Fruit fly (Drosophila melanogaster) whole organism, embryonic: ENCODE results near the gene fln.

Experiments
- B-H2 ChIP-seq: fragments of 200-800 bp; sonication (Bioruptor generic); optimal IDR thresholded peaks from 2 replicates; lab custom pipeline; 2018; ENCODE audit warnings: missing biosample characterization, mild to moderate bottlenecking, missing genetic modification characterization
- Blimp-1 ChIP-seq: fragments of 200-800 bp; sonication (Bioruptor generic); optimal IDR thresholded peaks from 3 replicates; lab custom pipeline; 2018; ENCODE audit warnings: missing biosample characterization, missing genetic modification characterization, mild to moderate bottlenecking, moderate library complexity, missing genetic modification reagents
- CG10321 ChIP-seq: fragments of 200-800 bp; sonication (Bioruptor generic); IDR thresholded peaks from 2 replicates; pipeline ENCODE4 v1.3.6; 2022; ENCODE audit warnings: missing biosample characterization, missing genetic modification characterization
- CG10366 ChIP-seq: fragments of 200-800 bp; sonication (Bioruptor generic); IDR thresholded peaks from 2 replicates; pipeline ENCODE4 v1.3.6; 2022; ENCODE audit warnings: missing biosample characterization, missing genetic modification characterization
- CG10565 ChIP-seq: fragments of 200-800 bp; sonication (Bioruptor generic); optimal IDR thresholded peaks from 3 replicates; lab custom pipeline; 2016; ENCODE audit warnings: missing biosample characterization, mild to moderate bottlenecking, missing genetic modification characterization
- CG10979 ChIP-seq: fragments of 200-800 bp; sonication (Bioruptor generic); optimal IDR thresholded peaks from 2 replicates; lab custom pipeline; 2018; ENCODE audit warnings: missing biosample characterization, mild to moderate bottlenecking, missing genetic modification characterization, moderate library complexity
- CG12071 ChIP-seq: fragments of 200-800 bp; sonication (Bioruptor generic); optimal IDR thresholded peaks from 3 replicates; lab custom pipeline; 2018; ENCODE audit warnings: missing biosample characterization, mild to moderate bottlenecking, missing genetic modification characterization
- CG12391 ChIP-seq: fragments of 200-800 bp; sonication (Bioruptor generic); optimal IDR thresholded peaks from 3 replicates; lab custom pipeline; 2018; ENCODE audit warnings: missing biosample characterization, mild to moderate bottlenecking, missing genetic modification characterization, moderate library complexity
- CG15479 ChIP-seq: fragments of 200-800 bp; sonication (Bioruptor generic); optimal IDR thresholded peaks from 3 replicates; lab custom pipeline; 2019; ENCODE audit warnings: missing biosample characterization, mild to moderate bottlenecking, missing genetic modification characterization, moderate library complexity
- CG18599 ChIP-seq: fragments of 200-800 bp; sonication (Bioruptor generic); optimal IDR thresholded peaks from 3 replicates; lab custom pipeline; 2017; ENCODE audit warnings: missing biosample characterization, missing genetic modification characterization, mild to moderate bottlenecking, moderate library complexity, missing genetic modification reagents
- CG3163 ChIP-seq: fragments of 200-800 bp; sonication (Bioruptor generic); optimal IDR thresholded peaks from 3 replicates; lab custom pipeline; 2016; ENCODE audit warnings: missing biosample characterization, missing genetic modification characterization
- CG4360 ChIP-seq: fragments of 200-800 bp; sonication (Bioruptor generic); IDR thresholded peaks from 2 replicates; pipeline ENCODE4 v1.3.6; 2022; ENCODE audit warnings: missing biosample characterization, missing genetic modification characterization
- CG4820 ChIP-seq: fragments of 200-800 bp; sonication (Bioruptor generic); optimal IDR thresholded peaks from 3 replicates; lab custom pipeline; 2016; ENCODE audit warnings: missing biosample characterization, missing genetic modification characterization
- CG4854 ChIP-seq: fragments of 200-800 bp; sonication (Bioruptor generic); optimal IDR thresholded peaks from 2 replicates; lab custom pipeline; 2016; ENCODE audit warnings: missing biosample characterization, missing genetic modification characterization, inconsistent platforms
- CG7271 ChIP-seq: fragments of 200-800 bp; sonication (Bioruptor generic); optimal IDR thresholded peaks from 2 replicates; lab custom pipeline; 2018; ENCODE audit warnings: missing biosample characterization, mild to moderate bottlenecking, missing genetic modification characterization, moderate library complexity
- CG9215 ChIP-seq: fragments of 200-800 bp; sonication (Bioruptor generic); IDR thresholded peaks from 2 replicates; pipeline ENCODE4 v1.3.6; 2022; ENCODE audit warnings: missing biosample characterization, missing genetic modification characterization
- Hmx ChIP-seq: fragments of 200-800 bp; sonication (Bioruptor generic); optimal IDR thresholded peaks from 2 replicates; lab custom pipeline; 2016; ENCODE audit warnings: missing biosample characterization, missing genetic modification characterization
- Hr3 ChIP-seq: fragments of 200-800 bp; sonication (Bioruptor generic); optimal IDR thresholded peaks from 3 replicates; lab custom pipeline; 2016; ENCODE audit warnings: missing biosample characterization, missing genetic modification characterization
- Hr39 ChIP-seq: fragments of >200 bp; optimal IDR thresholded peaks from 2 replicates; lab custom pipeline; 2017
- Med ChIP-seq: fragments of 200-800 bp; sonication (Bioruptor generic); peaks from one replicate; lab custom pipeline; 2016; ENCODE audit warnings: missing biosample characterization, missing genetic modification characterization, mild to moderate bottlenecking, inconsistent platforms, moderate library complexity
- Myb ChIP-seq: fragments of 200-800 bp; sonication (Bioruptor generic); optimal IDR thresholded peaks from 2 replicates; lab custom pipeline; 2016; ENCODE audit warnings: missing biosample characterization, missing genetic modification characterization
- NC2β ChIP-seq: fragments of 200-800 bp; sonication (Bioruptor generic); optimal IDR thresholded peaks from 2 replicates; lab custom pipeline; 2016; ENCODE audit warnings: missing biosample characterization, missing genetic modification characterization
- Nf-YC ChIP-seq: fragments of 200-800 bp; optimal IDR thresholded peaks from 3 replicates; lab custom pipeline; 2019; ENCODE audit warnings: missing biosample characterization, mild to moderate bottlenecking, missing genetic modification characterization, moderate library complexity
- Oaz ChIP-seq: fragments of 200-800 bp; sonication (Bioruptor generic); IDR thresholded peaks from 2 replicates; pipeline ENCODE4 v1.3.6; 2022; ENCODE audit warnings: missing biosample characterization, missing genetic modification characterization
- Pdp1 ChIP-seq, 2 experiments: fragments of 200-800 bp; sonication (Bioruptor generic); optimal IDR thresholded peaks; 3 replicates each; lab custom pipeline; 2016; ENCODE audit warnings: missing biosample characterization in 2 of 2, missing genetic modification characterization in 2 of 2, mild to moderate bottlenecking in 1 of 2, moderate library complexity in 1 of 2
- Spps ChIP-seq: fragments of 200-800 bp; sonication (Bioruptor generic); optimal IDR thresholded peaks from 2 replicates; lab custom pipeline; 2018; ENCODE audit warnings: missing biosample characterization, mild to moderate bottlenecking, missing genetic modification characterization
- Taf1 ChIP-seq: fragments of 200-800 bp; sonication (Bioruptor generic); IDR thresholded peaks from 2 replicates; pipeline ENCODE4 v1.3.6; 2022; ENCODE audit warnings: missing biosample characterization, missing genetic modification characterization
- Usf ChIP-seq: fragments of 200-800 bp; sonication (Bioruptor generic); optimal IDR thresholded peaks from 2 replicates; lab custom pipeline; 2017; ENCODE audit warnings: missing genotype, missing biosample characterization, missing genetic modification characterization
- Vsx1 ChIP-seq: fragments of 200-800 bp; sonication (Bioruptor generic); optimal IDR thresholded peaks from 2 replicates; lab custom pipeline; 2017; ENCODE audit warnings: missing biosample characterization, mild to moderate bottlenecking, missing genetic modification characterization, missing genetic modification reagents
- Xbp1 ChIP-seq: fragments of 200-800 bp; sonication (Bioruptor generic); optimal IDR thresholded peaks from 3 replicates; lab custom pipeline; 2016; ENCODE audit warnings: missing biosample characterization, mild to moderate bottlenecking, missing genetic modification characterization
- abd-A ChIP-seq: fragments of 200-800 bp; sonication (Bioruptor generic); optimal IDR thresholded peaks from 3 replicates; lab custom pipeline; 2019; ENCODE audit warnings: missing biosample characterization, mild to moderate bottlenecking, missing genetic modification characterization, moderate library complexity
- bbx ChIP-seq: fragments of 200-800 bp; sonication (Bioruptor generic); IDR thresholded peaks from 2 replicates; pipeline ENCODE4 v1.3.6; 2022; ENCODE audit warnings: missing biosample characterization, missing genetic modification characterization; ENCODE audit not compliant: partially characterized antibody
- cas ChIP-seq: fragments of 200-800 bp; sonication (Bioruptor generic); IDR thresholded peaks from 2 replicates; pipeline ENCODE4 v1.3.6; 2022; ENCODE audit warnings: missing biosample characterization, missing genetic modification characterization
- croc ChIP-seq: fragments of 200-800 bp; sonication (Bioruptor generic); conservative IDR thresholded peaks from 3 replicates; pipeline ENCODE4 v1.3.6; 2022; ENCODE audit warnings: missing biosample characterization, missing genetic modification characterization
- dan ChIP-seq: fragments of 200-800 bp; sonication (Bioruptor generic); IDR thresholded peaks from 2 replicates; pipeline ENCODE4 v1.3.6; 2022; ENCODE audit warnings: missing biosample characterization, missing genetic modification characterization
- fd64A ChIP-seq: fragments of 200-800 bp; sonication (Bioruptor generic); optimal IDR thresholded peaks from 3 replicates; lab custom pipeline; 2018; ENCODE audit warnings: missing biosample characterization, mild to moderate bottlenecking, missing genetic modification characterization
- her ChIP-seq: fragments of 200-800 bp; sonication (Bioruptor generic); optimal IDR thresholded peaks from 2 replicates; lab custom pipeline; 2016; ENCODE audit warnings: missing biosample characterization, missing genetic modification characterization
- hth ChIP-seq: fragments of >200 bp; optimal IDR thresholded peaks from 2 replicates; lab custom pipeline; 2017; ENCODE audit warnings: inconsistent platforms
- ind ChIP-seq: fragments of 200-800 bp; sonication (Bioruptor generic); optimal IDR thresholded peaks from 3 replicates; lab custom pipeline; 2016; ENCODE audit warnings: missing biosample characterization, missing genetic modification characterization
- lab ChIP-seq: fragments of 200-800 bp; sonication (Bioruptor generic); optimal IDR thresholded peaks from 3 replicates; lab custom pipeline; 2017; ENCODE audit warnings: missing biosample characterization, missing genetic modification characterization, mild to moderate bottlenecking, moderate library complexity, missing genetic modification reagents
- lilli ChIP-seq: fragments of 200-800 bp; sonication (Bioruptor generic); optimal IDR thresholded peaks from 3 replicates; lab custom pipeline; 2016; ENCODE audit warnings: missing biosample characterization, missing genetic modification characterization
- mirr ChIP-seq: fragments of 200-800 bp; sonication (Bioruptor generic); optimal IDR thresholded peaks from 3 replicates; lab custom pipeline; 2018; ENCODE audit warnings: missing biosample characterization, mild to moderate bottlenecking, missing genetic modification characterization
- nau ChIP-seq: fragments of 200-800 bp; sonication (Bioruptor generic); optimal IDR thresholded peaks from 3 replicates; lab custom pipeline; 2017; ENCODE audit warnings: missing biosample characterization, mild to moderate bottlenecking, missing genetic modification characterization, missing genetic modification reagents
- onecut ChIP-seq: fragments of 200-800 bp; sonication (Bioruptor generic); IDR thresholded peaks from 2 replicates; pipeline ENCODE4 v1.3.6; 2022; ENCODE audit warnings: missing biosample characterization, missing genetic modification characterization
- scrt ChIP-seq: fragments of 200-800 bp; sonication (Bioruptor generic); optimal IDR thresholded peaks from 2 replicates; lab custom pipeline; 2018; ENCODE audit warnings: missing biosample characterization, mild to moderate bottlenecking, missing genetic modification characterization, moderate library complexity
- sens ChIP-seq: fragments of 200-800 bp; sonication (Bioruptor generic); peaks from one replicate; lab custom pipeline; 2016; ENCODE audit warnings: missing biosample characterization, missing genetic modification characterization
- sima ChIP-seq: fragments of 200-800 bp; sonication (Bioruptor generic); optimal IDR thresholded peaks from 2 replicates; lab custom pipeline; 2016; ENCODE audit warnings: missing biosample characterization, missing genetic modification characterization
- sqz ChIP-seq: fragments of 200-800 bp; sonication (Bioruptor generic); optimal IDR thresholded peaks from 3 replicates; lab custom pipeline; 2018; ENCODE audit warnings: missing biosample characterization, mild to moderate bottlenecking, missing genetic modification characterization
- vfl ChIP-seq: fragments of 200-800 bp; sonication (Bioruptor generic); optimal IDR thresholded peaks from 2 replicates; lab custom pipeline; 2016; ENCODE audit warnings: missing biosample characterization, missing genetic modification characterization
- zfh2 ChIP-seq: fragments of 200-800 bp; sonication (Bioruptor generic); optimal IDR thresholded peaks from 2 replicates; lab custom pipeline; 2016; ENCODE audit warnings: missing biosample characterization, missing genetic modification characterization

fln gene

DNA sequence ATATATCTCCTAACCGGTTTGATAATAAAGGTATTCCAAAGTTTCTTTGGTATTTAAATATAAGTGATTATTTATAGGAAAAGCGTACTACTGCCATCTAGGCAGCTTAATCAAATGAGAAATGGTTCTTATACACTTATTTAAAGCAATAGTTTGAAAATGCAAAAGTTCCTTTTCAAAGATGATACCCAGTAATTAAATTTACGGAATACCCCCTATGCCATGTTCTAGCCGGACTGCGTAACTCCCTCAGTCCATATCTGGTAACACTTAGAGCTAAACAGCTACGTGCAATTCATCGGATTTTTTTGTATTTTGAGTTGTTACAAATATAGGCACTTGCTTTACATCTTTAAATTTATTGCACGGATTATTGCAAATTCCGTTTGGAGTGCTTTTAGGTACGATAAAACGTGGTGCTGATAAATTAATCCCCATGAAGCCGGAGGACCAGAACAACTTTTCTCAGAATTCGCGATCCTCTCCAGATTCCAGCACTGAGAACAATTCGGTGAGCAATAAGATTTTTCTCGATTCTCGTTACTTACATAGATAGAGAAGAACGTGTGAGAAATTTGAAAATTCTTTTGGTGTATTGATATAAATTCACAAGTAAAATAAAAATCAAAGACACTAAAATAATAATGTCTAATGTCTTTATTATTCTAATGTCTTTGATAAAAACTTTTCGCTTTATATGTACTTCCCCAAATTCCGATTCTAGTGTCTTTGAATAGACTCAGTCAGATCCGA lies 11.6 kb upstream of the fln start, which contains the start of gene CG7668 (continued):
- TF ChIP-seq NC2β (GFP tag; lab: Kevin White, UChicago), result peak; percentile 88
- peak; percentile 91 for TF ChIP-seq Xbp1 (GFP tag; lab: Kevin White, UChicago)
- peak; percentile 78 for TF ChIP-seq scrt
- peak; percentile 92 for TF ChIP-seq lab (GFP tag; lab: Kevin White, UChicago)
- TF ChIP-seq CG7271 (tag; lab: Kevin White, UChicago), result peak; percentile 85
- TF ChIP-seq Nf-YC, result peak; percentile 83
- peak; percentile 89 for TF ChIP-seq ind (GFP tag; lab: Kevin White, UChicago)
- TF ChIP-seq CG18599 (GFP tag; lab: Kevin White, UChicago), result peak; percentile 93
- peak; percentile 53 for TF ChIP-seq CG10565 (GFP tag; lab: Kevin White, UChicago)
- TF ChIP-seq CG15479 (GFP tag; lab: Kevin White, UChicago), result peak; percentile 39
- TF ChIP-seq vfl (GFP tag; lab: Kevin White, UChicago), result peak; percentile 73
- peak; percentile 71 for TF ChIP-seq Hmx (GFP tag; lab: Kevin White, UChicago)
- TF ChIP-seq mirr (GFP tag; lab: Kevin White, UChicago), result peak; percentile 78
- TF ChIP-seq Oaz, result peak; percentile 84; the same call in 1 of the 2 replicates
- peak; percentile 63 for TF ChIP-seq Myb (GFP tag; lab: Kevin White, UChicago)
- peak; percentile 43; the same call in 1 of the 2 replicates for TF ChIP-seq CG10321 (GFP tag; lab: Robert Waterston, UW)
- TF ChIP-seq Med (GFP tag; lab: Kevin White, UChicago), result peak; percentile 97
- peak; percentile 78 for TF ChIP-seq sqz (GFP tag; lab: Kevin White, UChicago)
- peak; percentile 99 for TF ChIP-seq sens (GFP tag; lab: Kevin White, UChicago)
- peak; percentile 96 for TF ChIP-seq CG12391 (tag; lab: Kevin White, UChicago)
- TF ChIP-seq B-H2, result peak; percentile 87
- peak; percentile 90 for TF ChIP-seq lilli (GFP tag; lab: Kevin White, UChicago)
- peak; percentile 87; the same call in 1 of the 2 replicates for TF ChIP-seq CG10366 (GFP tag; lab: Robert Waterston, UW)
- no peak for TF ChIP-seq hth (lab: Kevin White, UChicago)
- TF ChIP-seq Pdp1 (GFP tag; optimal IDR thresholded peaks at IDR 0.05; lab: Kevin White, UChicago), result peak; percentile 85 to 91
- peak; percentile 78 for TF ChIP-seq nau (GFP tag; lab: Kevin White, UChicago)
- TF ChIP-seq Blimp-1, result peak; percentile 83
- TF ChIP-seq Hr39 (lab: Kevin White, UChicago), result no peak
- no peak for TF ChIP-seq CG9215 (GFP tag; lab: Robert Waterston, UW)
- no peak for TF ChIP-seq bbx (GFP tag; lab: Robert Waterston, UW)
- TF ChIP-seq Hr3 (GFP tag; lab: Kevin White, UChicago), result peak; percentile 81
- peak; percentile 76 for TF ChIP-seq abd-A
- peak; percentile 86; the same call in 1 of the 2 replicates for TF ChIP-seq cas (GFP tag; lab: Robert Waterston, UW)
- TF ChIP-seq fd64A (GFP tag; lab: Kevin White, UChicago), result no peak
- peak; percentile 64 for TF ChIP-seq CG4360
- TF ChIP-seq CG4854 (GFP tag; lab: Kevin White, UChicago), result peak; percentile 78
- TF ChIP-seq Vsx1 (GFP tag; lab: Kevin White, UChicago), result peak; percentile 81
- peak; percentile 86 for TF ChIP-seq CG4820 (GFP tag; lab: Kevin White, UChicago)
- TF ChIP-seq Taf1, result peak; percentile 81; the same call in 1 of the 2 replicates
- peak; percentile 60 for TF ChIP-seq CG3163
- TF ChIP-seq onecut (GFP tag; lab: Robert Waterston, UW), result peak; percentile 83
- TF ChIP-seq zfh2, result peak; percentile 77
- TF ChIP-seq her (GFP tag; lab: Kevin White, UChicago), result peak; percentile 81
- TF ChIP-seq dan (GFP tag; lab: Robert Waterston, UW), result no peak
- peak; percentile 63 for TF ChIP-seq Usf (GFP tag; lab: Kevin White, UChicago)
- TF ChIP-seq CG10979, result peak; percentile 91
- TF ChIP-seq CG12071 (GFP tag; lab: Kevin White, UChicago), result peak; percentile 83
- peak; percentile 82 for TF ChIP-seq Spps
- peak; percentile 74 for TF ChIP-seq croc (GFP tag; lab: Robert Waterston, UW)
- peak; percentile 23 for TF ChIP-seq sima (GFP tag; lab: Kevin White, UChicago)
